Worm (Caenorhabditis elegans) whole organism, L3 larva: Measurements from ENCODE around the gene msp-56.

Experiments
- ama-1 ChIP-seq: fragments of 150-350 bp; optimal IDR thresholded peaks from 2 replicates; lab custom pipeline; 2018
- ceh-16 ChIP-seq: sonication (generic microtip); optimal IDR thresholded peaks from 2 replicates; lab custom pipeline; 2017; ENCODE audit warnings: missing biosample characterization, missing genetic modification characterization
- egl-27 ChIP-seq: sonication (generic microtip); optimal IDR thresholded peaks from 4 replicates; lab custom pipeline; 2017; ENCODE audit warnings: missing biosample characterization, missing genetic modification reagents, missing genetic modification characterization
- egl-5 ChIP-seq: fragments of 150-350 bp; optimal IDR thresholded peaks from 2 replicates; lab custom pipeline; 2017; ENCODE audit warnings: missing biosample characterization, missing genetic modification reagents, missing genetic modification characterization, inconsistent platforms
- elt-2 ChIP-seq: sonication (generic microtip); optimal IDR thresholded peaks from 2 replicates; lab custom pipeline; 2016; ENCODE audit warnings: missing genetic modification reagents, mild to moderate bottlenecking, missing genetic modification characterization, missing compliant biosample characterization
- fkh-10 ChIP-seq: sonication (generic microtip); optimal IDR thresholded peaks from 2 replicates; lab custom pipeline; 2017; ENCODE audit warnings: missing biosample characterization, missing genetic modification reagents, missing genetic modification characterization
- hmg-11 ChIP-seq: sonication (generic microtip); optimal IDR thresholded peaks from 2 replicates; lab custom pipeline; 2016; ENCODE audit warnings: missing genetic modification characterization, missing compliant biosample characterization
- lin-15B ChIP-seq: fragments of 150-350 bp; optimal IDR thresholded peaks from 2 replicates; lab custom pipeline; 2014; ENCODE audit warnings: missing biosample characterization, missing genetic modification characterization
- lin-39 ChIP-seq: fragments of 150-350 bp; optimal IDR thresholded peaks from 2 replicates; lab custom pipeline; 2018; ENCODE audit warnings: missing biosample characterization, missing genetic modification reagents, missing genetic modification characterization
- nhr-28 ChIP-seq: fragments of 150-350 bp; optimal IDR thresholded peaks from 2 replicates; lab custom pipeline; 2014; ENCODE audit warnings: missing biosample characterization, missing genetic modification characterization
- nhr-43 ChIP-seq: sonication (generic microtip); optimal IDR thresholded peaks from 2 replicates; lab custom pipeline; 2016; ENCODE audit warnings: mild to moderate bottlenecking, missing genetic modification characterization, missing compliant biosample characterization; ENCODE audit not compliant: poor library complexity, severe bottlenecking
- pha-4 ChIP-seq: fragments of 150-350 bp; optimal IDR thresholded peaks from 2 replicates; lab custom pipeline; 2014; ENCODE audit warnings: missing biosample characterization, missing genetic modification reagents, missing genetic modification characterization
- pqm-1 ChIP-seq: fragments of 150-350 bp; optimal IDR thresholded peaks from 2 replicates; lab custom pipeline; 2017; ENCODE audit warnings: missing biosample characterization, missing genetic modification characterization, inconsistent platforms
- snpc-4 ChIP-seq: fragments of 150-350 bp; optimal IDR thresholded peaks from 2 replicates; lab custom pipeline; 2014; ENCODE audit warnings: missing biosample characterization, missing genetic modification characterization
- ztf-4 ChIP-seq: fragments of 150-350 bp; optimal IDR thresholded peaks from 2 replicates; lab custom pipeline; 2014; ENCODE audit warnings: missing biosample characterization, missing genetic modification characterization

msp-56 gene

ce11 chrIV:9878893-9879379 lies 37.6 kb downstream of the msp-56 start, which contains the start of gene nhr-4:
Gene nhr-4 (plus strand): TSS chrIV:9879329.
- TF ChIP-seq nhr-28 (tag; lab: Kevin White, UChicago) (no peak), ztf-4 (tag; lab: Kevin White, UChicago) (no peak), nhr-43 (tag; lab: Kevin White, UChicago) (no peak), ceh-16 (tag; lab: Kevin White, UChicago) (no peak), fkh-10 (GFP tag; lab: Kevin White, UChicago) (no peak), lin-39 (tag; lab: Kevin White, UChicago) (no peak)

ce11 chrIV:9884257-9884656 lies 42.9 kb downstream of the msp-56 start, which contains the start of the genes prp-18 and mccc-1:
Gene prp-18 (minus strand): TSS chrIV:9884383.
Gene mccc-1 (plus strand): TSS chrIV:9884570.
- peak; percentile 61 for TF ChIP-seq snpc-4 (tag; lab: Kevin White, UChicago)
- peak; percentile 59 for TF ChIP-seq lin-39 (tag; lab: Kevin White, UChicago)
- peak; percentile 13 for TF ChIP-seq pqm-1 (tag; lab: Kevin White, UChicago)
- TF ChIP-seq hmg-11: peak; percentile 19
- peak; percentile 34 for TF ChIP-seq elt-2 (tag; lab: Kevin White, UChicago)
- TF ChIP-seq egl-5: peak; percentile 64
- no peak for TF ChIP-seq ama-1 (lab: Kevin White, UChicago)
- TF ChIP-seq pha-4: no peak
- TF ChIP-seq nhr-28 (tag; lab: Kevin White, UChicago): no peak
- TF ChIP-seq lin-15B: peak; percentile 78

ce11 chrIV:9889857-9890256 lies 48.5 kb downstream of the msp-56 start, which contains the start of gene ttbk-3:
Gene ttbk-3 (minus strand): TSS chrIV:9889957.
- TF ChIP-seq egl-27 (tag; lab: Kevin White, UChicago): no peak
